Fruit fly (Drosophila melanogaster): Measurements from ENCODE around the gene CG5122.

dm6 chr2L:13083423-13084079 lies 46.8 kb upstream of the CG5122 start:
- TF ChIP-seq CG8478 (optimal IDR thresholded peaks at IDR 0.05) (no peak), CTCF (optimal IDR thresholded peaks at IDR 0.05) (no peak)

Data from S2 (cell line).